Worm (Caenorhabditis elegans): ENCODE data around the gene pho-8.

pho-8 gene

DNA sequence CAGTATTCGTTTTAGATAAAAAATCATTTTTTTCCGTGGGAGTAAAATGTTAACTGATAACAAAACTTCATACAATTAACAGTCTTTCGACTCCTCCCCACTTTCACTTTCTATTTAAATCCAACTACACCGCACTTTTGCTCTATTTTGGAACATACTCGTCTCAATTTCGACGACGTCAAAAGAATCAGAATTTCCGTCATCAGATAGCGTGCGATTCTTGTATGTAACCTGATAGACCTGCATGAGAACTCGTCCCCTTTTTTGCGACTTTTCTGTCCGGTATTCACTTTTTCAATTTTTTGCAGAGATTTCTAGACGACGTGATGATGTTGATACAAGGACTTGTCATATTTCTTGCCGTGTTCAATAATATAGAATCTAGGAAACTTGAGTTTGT, at the start of gene pho-8:
pho-8 (plus strand) TSS at position 301 of the 400 bp plus-strand sequence.
- no peak for TF ChIP-seq ref-1 (GFP tag; conservative IDR thresholded peaks at IDR 0.05)
- TF ChIP-seq tab-1 (GFP tag; IDR thresholded peaks at IDR 0.05): no peak
- no peak for TF ChIP-seq cog-1 (tag; optimal IDR thresholded peaks at IDR 0.05)
- TF ChIP-seq flt-1 (GFP tag; IDR thresholded peaks at IDR 0.05): no peak
- no peak for TF ChIP-seq klf-2 (GFP tag; conservative IDR thresholded peaks at IDR 0.05)
- TF ChIP-seq T22C8.4 (GFP tag; IDR thresholded peaks at IDR 0.05): no peak
- TF ChIP-seq med-1 (GFP tag; optimal IDR thresholded peaks at IDR 0.05; ENCODE audit: insufficient read depth): no peak
- no peak for TF ChIP-seq ztf-29 (GFP tag; IDR thresholded peaks at IDR 0.05)

DNA sequence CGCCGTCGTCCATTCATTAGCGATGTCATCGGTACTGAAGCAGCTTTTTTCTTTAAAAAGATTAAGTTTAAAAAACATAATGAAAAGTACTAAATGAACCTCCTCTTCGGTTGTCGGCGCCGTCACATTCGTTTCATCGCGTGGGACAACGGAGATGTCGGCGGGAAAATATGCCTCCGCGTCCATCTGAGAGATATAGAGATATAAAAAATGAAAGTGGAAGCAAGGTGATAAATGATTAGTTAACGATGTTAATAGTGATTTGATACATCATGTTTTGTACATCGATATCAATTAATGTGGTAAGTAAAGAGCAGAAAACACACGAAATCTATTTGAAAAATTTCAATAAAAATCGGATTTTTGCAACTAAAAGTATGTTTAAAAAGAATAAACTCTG, 46.2 kb upstream of the pho-8 start, which contains the start of gene F55A11.7:
F55A11.7 (minus strand) TSS at position 186 of the 400 bp plus-strand sequence.
- TF ChIP-seq T22C8.4 (GFP tag; IDR thresholded peaks at IDR 0.05): no peak
- TF ChIP-seq med-1 (GFP tag; optimal IDR thresholded peaks at IDR 0.05; ENCODE audit: insufficient read depth): no peak
- TF ChIP-seq ztf-23 (GFP tag; IDR thresholded peaks at IDR 0.05): no peak

DNA sequence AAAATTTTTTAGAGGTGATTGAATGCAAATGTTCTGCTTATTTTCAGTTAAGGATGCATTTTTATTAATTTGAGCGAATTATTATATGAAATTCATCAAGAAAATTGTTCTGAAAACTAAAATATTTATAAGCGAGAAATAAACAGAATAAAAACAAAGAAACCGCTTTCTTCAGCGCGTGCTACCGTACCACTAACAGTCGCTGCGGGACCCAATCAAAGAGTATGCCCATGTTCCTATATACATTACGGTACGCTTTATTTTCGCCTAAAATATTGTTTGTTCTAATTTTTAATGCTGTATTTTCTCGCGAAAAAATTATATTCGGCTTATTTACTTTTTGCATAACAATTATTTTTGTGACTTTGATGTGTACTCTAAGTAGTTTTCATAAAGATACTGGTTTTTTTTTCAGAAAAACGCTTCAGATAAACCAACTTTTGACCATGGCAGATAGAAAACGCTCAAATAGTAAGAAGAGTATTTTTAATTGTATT, 45.6 kb upstream of the pho-8 start, which contains the start of gene F55A11.8:
F55A11.8 (plus strand) TSS at position 447 of the 497 bp plus-strand sequence.
- TF ChIP-seq klf-2 (GFP tag; conservative IDR thresholded peaks at IDR 0.05): no peak
- no peak for TF ChIP-seq ref-1 (GFP tag; conservative IDR thresholded peaks at IDR 0.05)
- no peak for TF ChIP-seq med-1 (GFP tag; optimal IDR thresholded peaks at IDR 0.05; ENCODE audit: insufficient read depth)
- TF ChIP-seq T22C8.4 (GFP tag; IDR thresholded peaks at IDR 0.05): no peak
- no peak for TF ChIP-seq tab-1 (GFP tag; IDR thresholded peaks at IDR 0.05)
- TF ChIP-seq ztf-23 (GFP tag; IDR thresholded peaks at IDR 0.05): no peak
- TF ChIP-seq ztf-29 (GFP tag; IDR thresholded peaks at IDR 0.05): no peak
- TF ChIP-seq cog-1 (tag; optimal IDR thresholded peaks at IDR 0.05): no peak
- TF ChIP-seq flt-1 (GFP tag; IDR thresholded peaks at IDR 0.05): no peak

DNA sequence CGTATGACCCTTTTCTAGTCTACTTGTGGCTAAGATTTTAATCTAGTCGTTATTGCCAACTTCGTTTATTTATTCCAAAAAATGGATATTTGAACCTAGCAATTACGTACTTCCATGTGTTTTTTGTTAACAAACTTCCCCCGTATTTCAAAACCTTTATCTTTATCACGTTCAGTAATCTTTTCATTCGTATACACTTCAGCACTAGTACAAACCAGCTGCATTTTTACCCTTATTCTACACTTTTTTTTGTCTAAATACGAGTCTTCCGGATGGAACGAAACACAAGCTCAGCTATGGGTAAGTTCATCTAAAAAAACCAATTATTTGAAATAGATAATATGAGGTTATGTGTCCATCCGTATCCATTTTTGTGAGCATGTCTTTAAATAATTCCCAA, 43.9 kb upstream of the pho-8 start, which contains the start of gene D2023.1:
D2023.1 (plus strand) TSS at position 77 of the 400 bp plus-strand sequence.
- TF ChIP-seq ztf-23 (GFP tag; IDR thresholded peaks at IDR 0.05) (no peak), med-1 (GFP tag; optimal IDR thresholded peaks at IDR 0.05; ENCODE audit: insufficient read depth) (no peak), cog-1 (tag; optimal IDR thresholded peaks at IDR 0.05) (no peak), tab-1 (GFP tag; IDR thresholded peaks at IDR 0.05) (no peak), ztf-29 (GFP tag; IDR thresholded peaks at IDR 0.05) (no peak), ref-1 (GFP tag; conservative IDR thresholded peaks at IDR 0.05) (no peak), klf-2 (GFP tag; conservative IDR thresholded peaks at IDR 0.05) (no peak), flt-1 (GFP tag; IDR thresholded peaks at IDR 0.05) (no peak), T22C8.4 (GFP tag; IDR thresholded peaks at IDR 0.05) (no peak)

DNA sequence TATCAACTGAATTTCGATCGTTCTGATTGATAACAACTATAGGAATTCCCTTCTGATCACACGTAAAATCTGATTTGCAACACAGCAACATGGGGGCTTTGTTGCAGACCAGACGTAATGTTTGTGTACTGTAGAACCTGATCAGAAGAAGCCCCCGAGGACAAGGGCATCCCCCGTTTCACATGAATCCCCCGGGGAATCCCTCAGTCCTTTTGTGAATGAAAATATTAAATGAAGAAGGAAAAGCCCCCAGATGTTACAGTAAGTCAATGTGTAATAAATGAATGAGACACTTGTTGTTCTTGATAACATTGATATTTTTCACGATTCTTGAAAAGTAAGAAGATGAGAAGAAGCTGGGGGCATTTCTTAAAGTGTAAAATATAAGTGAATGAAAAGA, 39.2 kb upstream of the pho-8 start:
- TF ChIP-seq ztf-23 (GFP tag; IDR thresholded peaks at IDR 0.05): no peak
- no peak for TF ChIP-seq ztf-29 (GFP tag; IDR thresholded peaks at IDR 0.05)
- TF ChIP-seq flt-1 (GFP tag; IDR thresholded peaks at IDR 0.05): no peak
- no peak for TF ChIP-seq tab-1 (GFP tag; IDR thresholded peaks at IDR 0.05)
- TF ChIP-seq med-1 (GFP tag; optimal IDR thresholded peaks at IDR 0.05; ENCODE audit: insufficient read depth): no peak
- TF ChIP-seq ref-1 (GFP tag; conservative IDR thresholded peaks at IDR 0.05): no peak
- no peak for TF ChIP-seq T22C8.4 (GFP tag; IDR thresholded peaks at IDR 0.05)
- TF ChIP-seq cog-1 (tag; optimal IDR thresholded peaks at IDR 0.05): no peak
- TF ChIP-seq klf-2 (GFP tag; conservative IDR thresholded peaks at IDR 0.05): no peak

DNA sequence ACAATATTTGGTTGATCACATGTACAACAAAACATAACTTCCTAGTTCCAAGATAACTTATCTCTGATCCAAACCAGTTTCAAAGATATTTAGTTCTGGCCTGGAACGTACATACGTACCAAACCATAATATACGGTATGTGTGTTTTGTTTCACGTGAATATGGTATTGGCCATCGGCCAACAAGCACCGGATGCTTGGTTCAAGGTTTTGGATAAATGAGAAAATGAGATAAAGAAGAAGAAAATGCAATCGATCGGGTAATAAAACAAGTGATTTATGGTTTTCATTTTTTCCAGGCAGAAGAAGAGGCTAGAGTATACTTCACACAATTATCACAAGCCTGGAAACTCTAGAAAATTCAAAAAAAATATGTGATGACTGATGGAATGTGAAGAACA, 38.1 kb upstream of the pho-8 start:
- TF ChIP-seq ztf-29 (GFP tag; IDR thresholded peaks at IDR 0.05) (no peak), T22C8.4 (GFP tag; IDR thresholded peaks at IDR 0.05) (no peak), tab-1 (GFP tag; IDR thresholded peaks at IDR 0.05) (no peak), med-1 (GFP tag; optimal IDR thresholded peaks at IDR 0.05; ENCODE audit: insufficient read depth) (no peak), flt-1 (GFP tag; IDR thresholded peaks at IDR 0.05) (no peak), cog-1 (tag; optimal IDR thresholded peaks at IDR 0.05) (no peak), ref-1 (GFP tag; conservative IDR thresholded peaks at IDR 0.05) (no peak), ztf-23 (GFP tag; IDR thresholded peaks at IDR 0.05) (no peak), klf-2 (GFP tag; conservative IDR thresholded peaks at IDR 0.05) (no peak)

DNA sequence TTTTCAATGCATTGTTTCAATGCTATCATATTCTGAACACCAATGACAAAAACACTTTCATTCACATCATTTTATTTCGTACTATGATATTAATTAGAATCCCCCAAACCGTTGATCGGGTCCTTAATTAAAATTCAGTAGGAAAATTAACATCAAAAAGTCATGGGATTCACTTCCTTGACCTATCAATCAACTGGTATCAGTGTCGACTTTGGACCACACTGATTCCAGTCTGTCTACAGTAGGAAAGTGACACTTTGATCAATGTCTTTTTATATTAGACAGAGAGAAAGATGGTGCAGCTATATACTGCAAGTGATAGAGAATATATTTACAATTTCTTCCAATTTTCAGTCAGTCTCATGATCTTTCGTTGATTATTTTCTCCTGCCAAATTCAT, 37.1 kb upstream of the pho-8 start:
- TF ChIP-seq ztf-29 (GFP tag; IDR thresholded peaks at IDR 0.05): no peak

DNA sequence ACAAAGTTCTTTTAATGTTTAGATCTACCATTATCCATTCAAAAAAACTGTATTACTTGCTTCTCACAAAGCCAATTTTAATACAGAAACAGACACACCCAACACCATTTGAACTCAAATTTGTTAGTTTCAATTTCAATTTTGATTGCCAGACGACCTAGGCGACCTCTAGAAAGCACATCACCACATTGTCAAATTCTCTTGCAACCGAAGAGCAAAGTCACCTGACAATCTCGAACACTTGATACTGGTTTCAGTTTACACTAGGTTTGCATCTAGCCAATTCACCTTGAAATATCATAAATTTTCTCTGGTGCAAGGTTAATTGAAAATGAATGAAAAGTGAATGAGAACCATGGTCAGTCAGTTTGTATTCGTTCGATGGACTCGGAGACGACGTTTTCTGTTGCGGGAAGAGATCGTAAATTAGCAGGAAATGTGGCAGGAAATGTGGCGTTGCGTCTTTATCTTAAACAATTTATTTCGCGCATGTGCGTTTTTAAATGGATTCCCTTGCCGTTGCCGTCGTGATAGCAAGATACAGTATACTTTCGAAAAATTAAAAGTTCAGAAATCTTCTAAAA, 36.1 kb upstream of the pho-8 start:
- TF ChIP-seq klf-2 (GFP tag; conservative IDR thresholded peaks at IDR 0.05): no peak
- TF ChIP-seq med-1 (GFP tag; optimal IDR thresholded peaks at IDR 0.05; ENCODE audit: insufficient read depth): no peak
- no peak for TF ChIP-seq flt-1 (GFP tag; IDR thresholded peaks at IDR 0.05)

DNA sequence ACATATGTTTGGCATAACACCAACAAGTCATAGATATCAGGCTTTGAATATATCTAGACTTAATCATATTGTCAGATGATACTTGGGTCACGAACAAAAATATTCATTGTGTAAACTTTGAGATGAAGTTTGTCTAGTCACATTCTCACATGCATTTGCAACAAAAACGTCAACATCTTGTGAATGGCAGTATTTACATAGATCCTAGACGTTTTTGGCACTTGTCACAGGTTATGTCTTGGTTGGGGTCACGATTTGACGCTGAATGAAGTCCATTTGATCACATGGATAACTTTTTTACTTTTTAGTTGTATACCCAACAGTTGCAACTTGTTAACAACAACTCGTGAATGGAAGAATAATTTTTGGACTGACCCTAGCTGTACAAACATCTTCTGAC, 35.1 kb upstream of the pho-8 start:
- TF ChIP-seq T22C8.4 (GFP tag; IDR thresholded peaks at IDR 0.05): no peak
- no peak for TF ChIP-seq cog-1 (tag; optimal IDR thresholded peaks at IDR 0.05)
- no peak for TF ChIP-seq flt-1 (GFP tag; IDR thresholded peaks at IDR 0.05)
- no peak for TF ChIP-seq tab-1 (GFP tag; IDR thresholded peaks at IDR 0.05)
- no peak for TF ChIP-seq ref-1 (GFP tag; conservative IDR thresholded peaks at IDR 0.05)
- TF ChIP-seq med-1 (GFP tag; optimal IDR thresholded peaks at IDR 0.05; ENCODE audit: insufficient read depth): no peak
- no peak for TF ChIP-seq ztf-23 (GFP tag; IDR thresholded peaks at IDR 0.05)
- TF ChIP-seq klf-2 (GFP tag; conservative IDR thresholded peaks at IDR 0.05): no peak
- no peak for TF ChIP-seq ztf-29 (GFP tag; IDR thresholded peaks at IDR 0.05)

DNA sequence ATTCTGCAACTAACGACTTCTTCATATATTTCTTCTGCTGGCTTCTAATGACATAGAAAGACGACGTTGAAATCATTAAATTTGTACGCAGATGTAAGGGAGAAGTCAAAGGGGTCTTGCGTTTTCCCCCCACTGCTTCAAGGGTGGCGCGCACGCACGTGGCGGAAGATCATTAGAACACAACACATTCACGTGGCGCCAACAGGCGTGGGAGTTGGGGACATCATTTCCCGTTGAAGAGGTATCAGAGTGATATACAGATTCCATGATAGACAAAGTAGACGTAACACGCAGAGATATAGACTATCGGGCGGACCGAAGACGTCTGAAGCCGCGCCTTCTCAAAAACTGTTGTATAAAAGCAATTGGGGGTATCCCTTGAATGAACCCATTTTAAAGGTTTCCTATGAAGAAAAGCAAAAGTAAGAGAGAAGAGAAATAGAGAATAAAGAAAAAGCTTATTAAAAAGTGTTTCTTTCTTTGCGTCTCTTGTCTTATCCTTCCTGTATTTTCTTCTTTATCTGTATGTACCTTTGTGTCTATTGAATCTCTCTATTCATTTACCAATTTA, 34.1 kb upstream of the pho-8 start:
- TF ChIP-seq ztf-23 (GFP tag; IDR thresholded peaks at IDR 0.05) (no peak), med-1 (GFP tag; optimal IDR thresholded peaks at IDR 0.05; ENCODE audit: insufficient read depth) (no peak), ztf-29 (GFP tag; IDR thresholded peaks at IDR 0.05) (no peak), cog-1 (tag; optimal IDR thresholded peaks at IDR 0.05) (no peak), ref-1 (GFP tag; conservative IDR thresholded peaks at IDR 0.05) (no peak), T22C8.4 (GFP tag; IDR thresholded peaks at IDR 0.05) (no peak), tab-1 (GFP tag; IDR thresholded peaks at IDR 0.05) (no peak), klf-2 (GFP tag; conservative IDR thresholded peaks at IDR 0.05) (no peak), flt-1 (GFP tag; IDR thresholded peaks at IDR 0.05) (no peak)

All from whole organism, midembryonic.